Worm (Caenorhabditis elegans): ENCODE measurements around the gene ctr-9.
A peak's percentile ranks its signal among the peaks of the same experiment; 100 is the strongest.

The ctr-9 gene

DNA sequence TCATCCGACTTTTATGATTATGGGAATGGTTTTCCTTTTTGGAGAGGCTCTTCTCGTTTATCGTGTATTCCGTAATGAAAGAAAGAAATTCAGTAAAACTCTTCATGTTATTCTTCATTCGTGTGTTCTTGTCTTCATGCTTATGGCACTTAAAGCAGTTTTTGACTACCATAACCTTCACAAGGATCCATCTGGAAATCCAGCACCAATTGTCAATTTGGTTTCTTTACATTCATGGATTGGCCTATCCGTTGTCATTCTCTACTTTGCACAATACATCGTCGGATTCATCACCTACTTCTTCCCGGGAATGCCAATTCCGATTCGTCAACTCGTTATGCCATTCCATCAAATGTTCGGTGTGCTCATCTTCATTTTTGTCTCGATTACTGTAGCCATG lies 20.5 kb downstream of the ctr-9 start:
- TF ChIP-seq nhr-47 (tag; optimal IDR thresholded peaks at IDR 0.05) = no peak
- no peak for TF ChIP-seq grh-1 (GFP tag; IDR thresholded peaks at IDR 0.05)
- TF ChIP-seq lin-39 (tag; optimal IDR thresholded peaks at IDR 0.05) = no peak
- TF ChIP-seq mef-2 (tag; optimal IDR thresholded peaks at IDR 0.05) = no peak
- TF ChIP-seq vab-15 (tag; optimal IDR thresholded peaks at IDR 0.05) = no peak
- TF ChIP-seq F16B12.6 (tag; optimal IDR thresholded peaks at IDR 0.05) = no peak
- TF ChIP-seq dpl-1 (GFP tag; optimal IDR thresholded peaks at IDR 0.05) = no peak
- no peak for TF ChIP-seq hlh-4 (tag; optimal IDR thresholded peaks at IDR 0.05)
- no peak for TF ChIP-seq C34B4.2 (tag; optimal IDR thresholded peaks at IDR 0.05)
- TF ChIP-seq nhr-84 (tag; optimal IDR thresholded peaks at IDR 0.05) = no peak
- no peak for TF ChIP-seq unc-62 (GFP tag; optimal IDR thresholded peaks at IDR 0.05)
- no peak for TF ChIP-seq xbp-1 (tag; optimal IDR thresholded peaks at IDR 0.05)
- no peak for TF ChIP-seq fkh-8 (tag; optimal IDR thresholded peaks at IDR 0.05)
- TF ChIP-seq dsc-1 (tag; optimal IDR thresholded peaks at IDR 0.05) = no peak

DNA sequence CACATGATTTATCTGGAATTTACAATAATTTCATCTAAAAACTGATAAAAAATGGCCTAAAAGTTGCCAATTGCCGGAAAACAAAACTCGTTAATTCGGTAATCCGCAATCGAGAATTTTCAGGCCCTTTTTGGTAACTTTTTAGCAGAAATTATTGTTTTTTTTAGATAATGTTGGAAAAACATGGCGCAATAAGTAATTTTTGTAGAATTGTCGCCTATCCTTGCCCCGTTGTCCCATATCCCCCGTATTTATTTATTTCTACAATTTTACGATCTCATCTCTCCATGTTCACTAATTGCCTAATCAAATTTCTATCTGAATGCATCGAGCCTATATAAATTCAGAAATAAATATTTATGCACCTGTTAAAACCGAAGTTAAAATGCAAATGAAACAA lies 21.8 kb downstream of the ctr-9 start:
- no peak for TF ChIP-seq egl-13 (tag; optimal IDR thresholded peaks at IDR 0.05)
- TF ChIP-seq unc-130 (tag; optimal IDR thresholded peaks at IDR 0.05) = no peak
- no peak for TF ChIP-seq lin-14 (GFP tag; optimal IDR thresholded peaks at IDR 0.05)
- TF ChIP-seq nhr-237 (tag; optimal IDR thresholded peaks at IDR 0.05) = no peak
- no peak for TF ChIP-seq ceh-88 (GFP tag; IDR thresholded peaks at IDR 0.05)
- TF ChIP-seq hlh-17 (GFP tag; optimal IDR thresholded peaks at IDR 0.05; ENCODE audit: borderline replicate concordance) = no peak
- no peak for TF ChIP-seq rnt-1 (tag; optimal IDR thresholded peaks at IDR 0.05)
- TF ChIP-seq ama-1 (optimal IDR thresholded peaks at IDR 0.05) = no peak
- TF ChIP-seq C04F5.9 (tag; optimal IDR thresholded peaks at IDR 0.05) = no peak
- no peak for TF ChIP-seq fkh-4 (tag; optimal IDR thresholded peaks at IDR 0.05; ENCODE audit: borderline replicate concordance)
- TF ChIP-seq irx-1 (tag; optimal IDR thresholded peaks at IDR 0.05) = no peak
- TF ChIP-seq hpl-2 (GFP tag; optimal IDR thresholded peaks at IDR 0.05) = no peak
- TF ChIP-seq grh-1 (GFP tag; IDR thresholded peaks at IDR 0.05) = no peak

DNA sequence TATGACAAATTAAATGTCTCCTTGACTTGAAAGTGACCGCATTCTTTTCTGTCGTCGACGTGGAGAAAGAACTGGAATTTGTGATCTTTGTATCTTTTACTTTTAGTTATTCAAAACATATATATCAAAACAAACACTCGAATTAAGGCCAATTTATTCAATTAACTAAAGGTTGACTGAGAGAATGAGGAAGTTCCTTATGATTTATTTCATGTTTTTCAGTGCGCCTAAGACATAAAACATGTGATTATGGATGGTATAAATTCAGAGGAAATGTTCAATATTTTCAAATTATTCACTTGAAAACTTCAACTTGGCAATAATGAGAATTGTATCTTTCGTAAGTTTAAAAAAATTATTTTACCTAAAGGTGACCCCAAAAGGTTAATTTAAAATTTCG lies 22.4 kb downstream of the ctr-9 start, which contains the start of gene F55H2.8:
TSS of gene F55H2.8 (plus strand) at position 301 of the 400 bp plus-strand sequence.
- no peak for TF ChIP-seq lin-13 (GFP tag; optimal IDR thresholded peaks at IDR 0.05)
- no peak for TF ChIP-seq dpl-1 (GFP tag; optimal IDR thresholded peaks at IDR 0.05)
- no peak for TF ChIP-seq C16A3.4 (tag; optimal IDR thresholded peaks at IDR 0.05)

DNA sequence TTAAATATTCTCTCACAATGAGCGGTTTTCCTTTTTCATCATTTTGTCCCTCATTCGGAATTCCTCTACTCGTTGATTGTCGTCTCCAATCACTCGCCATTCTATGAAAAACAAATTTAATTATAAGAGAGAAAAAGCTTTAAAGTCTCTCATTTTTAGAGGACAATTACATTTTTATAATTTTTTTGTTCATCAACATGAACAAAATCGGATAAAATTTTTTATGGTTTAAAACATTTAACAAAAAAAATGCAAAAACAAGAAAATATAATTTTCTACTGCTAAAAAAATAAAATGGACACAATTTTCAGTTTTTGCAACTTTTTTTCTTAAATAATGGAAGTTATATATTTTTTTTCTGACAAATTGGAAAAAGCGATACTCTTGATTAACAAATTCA lies 25.0 kb downstream of the ctr-9 start, which contains the start of gene F55H2.7:
TSS of gene F55H2.7 (minus strand) at position 101 of the 400 bp plus-strand sequence.
- TF ChIP-seq skn-1 (tag; optimal IDR thresholded peaks at IDR 0.05) = no peak
- no peak for TF ChIP-seq ceh-90 (tag; optimal IDR thresholded peaks at IDR 0.05)
- no peak for TF ChIP-seq rnt-1 (tag; optimal IDR thresholded peaks at IDR 0.05)
- TF ChIP-seq mep-1 (tag; optimal IDR thresholded peaks at IDR 0.05) = no peak
- no peak for TF ChIP-seq vab-15 (tag; optimal IDR thresholded peaks at IDR 0.05)
- no peak for TF ChIP-seq elt-3 (tag; optimal IDR thresholded peaks at IDR 0.05)
- TF ChIP-seq snpc-4 (tag; optimal IDR thresholded peaks at IDR 0.05) = no peak
- no peak for TF ChIP-seq fkh-8 (tag; optimal IDR thresholded peaks at IDR 0.05)
- no peak for TF ChIP-seq sup-37 (GFP tag; optimal IDR thresholded peaks at IDR 0.05)
- no peak for TF ChIP-seq fkh-4 (tag; optimal IDR thresholded peaks at IDR 0.05; ENCODE audit: borderline replicate concordance)

DNA sequence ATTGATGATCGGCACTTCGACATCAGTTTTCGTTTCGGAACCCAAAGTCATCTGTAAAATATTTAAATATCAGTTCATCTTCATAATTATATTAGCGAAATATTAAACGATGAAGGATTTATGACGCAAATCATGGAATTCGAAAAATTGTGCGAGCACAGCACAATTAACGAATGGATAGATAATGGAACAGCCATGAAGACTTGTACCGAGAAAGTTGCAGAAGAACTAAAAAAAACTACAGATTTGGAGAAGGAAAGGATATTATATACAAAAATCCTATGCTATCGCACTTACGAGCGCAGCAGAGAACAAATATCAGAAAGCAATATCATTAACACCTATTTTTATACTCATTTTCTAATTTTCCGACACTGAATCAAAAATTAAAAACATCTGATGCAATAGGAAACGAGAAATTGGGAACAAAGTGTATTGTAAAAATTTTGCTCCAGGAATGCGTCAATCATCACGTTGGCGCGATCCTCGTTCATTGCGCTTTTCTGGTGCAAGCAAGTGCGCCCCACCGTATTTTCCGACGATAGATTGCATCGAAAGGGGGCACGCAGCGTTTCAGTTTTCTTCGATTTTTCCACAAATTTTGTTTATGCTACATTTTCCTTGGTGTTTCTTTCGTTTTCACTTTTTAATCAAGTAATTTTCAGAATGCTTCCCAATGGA lies 30.4 kb downstream of the ctr-9 start, which contains the start of the genes clu-1 and prp-40:
TSS of gene clu-1 (minus strand) at position 51 of the 681 bp plus-strand sequence.
TSS of gene prp-40 (plus strand) at position 666 of the 681 bp plus-strand sequence.
- peak; percentile 71 for TF ChIP-seq mef-2 (tag; optimal IDR thresholded peaks at IDR 0.05)
- peak; percentile 52 for TF ChIP-seq zip-4 (GFP tag; optimal IDR thresholded peaks at IDR 0.05)
- TF ChIP-seq nhr-19 (GFP tag; conservative IDR thresholded peaks at IDR 0.05) = peak; percentile 89
- peak; percentile 83 to 87 (median 86) for TF ChIP-seq dpl-1 (GFP tag; optimal IDR thresholded peaks at IDR 0.05)
- TF ChIP-seq skn-1 (tag; optimal IDR thresholded peaks at IDR 0.05) = peak; percentile 78
- peak; percentile 98 for TF ChIP-seq dsc-1 (tag; optimal IDR thresholded peaks at IDR 0.05)
- peak; percentile 58 for TF ChIP-seq pax-3 (tag; optimal IDR thresholded peaks at IDR 0.05)
- TF ChIP-seq pag-3 (tag; optimal IDR thresholded peaks at IDR 0.05; ENCODE audit: borderline replicate concordance, insufficient read depth) = no peak
- TF ChIP-seq snpc-4 (tag; optimal IDR thresholded peaks at IDR 0.05) = peak; percentile 78
- no peak for TF ChIP-seq efl-3 (GFP tag; optimal IDR thresholded peaks at IDR 0.05)
- peak; percentile 92 for TF ChIP-seq tbx-2 (tag; optimal IDR thresholded peaks at IDR 0.05)
- TF ChIP-seq vab-15 (tag; optimal IDR thresholded peaks at IDR 0.05) = no peak
- no peak for TF ChIP-seq ces-1 (GFP tag; optimal IDR thresholded peaks at IDR 0.05)
- TF ChIP-seq nhr-237 (tag; optimal IDR thresholded peaks at IDR 0.05) = peak; percentile 55
- peak; percentile 86 for TF ChIP-seq fos-1 (tag; optimal IDR thresholded peaks at IDR 0.05)
- no peak for TF ChIP-seq Y116A8C.19 (tag; optimal IDR thresholded peaks at IDR 0.05; ENCODE audit: borderline replicate concordance)
- TF ChIP-seq snu-23 (GFP tag; optimal IDR thresholded peaks at IDR 0.05) = peak; percentile 95
